Fruit fly (Drosophila melanogaster) whole organism, embryonic: ENCODE results near the gene Rad9.

Experiments
- Aef1 ChIP-seq: fragments of 200-800 bp; sonication (Bioruptor generic); IDR thresholded peaks from 3 replicates; pipeline ENCODE4 v1.3.6; 2022; ENCODE audit warnings: missing biosample characterization, missing genetic modification characterization
- Antp ChIP-seq: fragments of 200-800 bp; sonication (Bioruptor generic); optimal IDR thresholded peaks from 3 replicates; lab custom pipeline; 2016; ENCODE audit warnings: missing biosample characterization, missing genetic modification characterization
- Atf-2 ChIP-seq: fragments of 200-800 bp; sonication (Bioruptor generic); optimal IDR thresholded peaks from 2 replicates; lab custom pipeline; 2016; ENCODE audit warnings: missing biosample characterization, missing genetic modification characterization
- Bgb ChIP-seq: fragments of 200-800 bp; sonication (Bioruptor generic); IDR thresholded peaks from 2 replicates; pipeline ENCODE4 v1.3.6; 2022; ENCODE audit warnings: missing biosample characterization, missing genetic modification characterization; ENCODE audit not compliant: partially characterized antibody
- BtbVII ChIP-seq: fragments of 200-800 bp; sonication (Bioruptor generic); optimal IDR thresholded peaks from 3 replicates; lab custom pipeline; 2017; ENCODE audit warnings: missing biosample characterization, mild to moderate bottlenecking, missing genetic modification characterization
- CG10565 ChIP-seq: fragments of 200-800 bp; sonication (Bioruptor generic); optimal IDR thresholded peaks from 3 replicates; lab custom pipeline; 2016; ENCODE audit warnings: missing biosample characterization, mild to moderate bottlenecking, missing genetic modification characterization
- CG11696 ChIP-seq: fragments of 200-800 bp; sonication (Bioruptor generic); IDR thresholded peaks from 2 replicates; pipeline ENCODE4 v1.3.6; 2022; ENCODE audit warnings: missing biosample characterization, missing genetic modification characterization
- CG12391 ChIP-seq: fragments of 200-800 bp; sonication (Bioruptor generic); optimal IDR thresholded peaks from 3 replicates; lab custom pipeline; 2018; ENCODE audit warnings: missing biosample characterization, mild to moderate bottlenecking, missing genetic modification characterization, moderate library complexity
- CG12769 ChIP-seq: fragments of 200-800 bp; sonication (Bioruptor generic); optimal IDR thresholded peaks from 2 replicates; lab custom pipeline; 2019; ENCODE audit warnings: missing biosample characterization, mild to moderate bottlenecking, missing genetic modification characterization, moderate library complexity
- CG12942 ChIP-seq: fragments of 200-800 bp; sonication (Bioruptor generic); optimal IDR thresholded peaks from 3 replicates; lab custom pipeline; 2016; ENCODE audit warnings: missing biosample characterization, missing genetic modification characterization
- CG15514 ChIP-seq: fragments of 200-800 bp; sonication (Bioruptor generic); optimal IDR thresholded peaks from 3 replicates; lab custom pipeline; 2017; ENCODE audit warnings: missing biosample characterization, missing genetic modification characterization, mild to moderate bottlenecking, moderate library complexity, missing genetic modification reagents
- CG15601 ChIP-seq: fragments of 200-800 bp; sonication (Bioruptor generic); optimal IDR thresholded peaks from 3 replicates; lab custom pipeline; 2019; ENCODE audit warnings: missing biosample characterization, mild to moderate bottlenecking, missing genetic modification characterization, moderate library complexity
- CG16779 ChIP-seq: fragments of 200-800 bp; sonication (Bioruptor generic); IDR thresholded peaks from 2 replicates; pipeline ENCODE4 v1.3.6; 2022; ENCODE audit warnings: missing biosample characterization, missing genetic modification characterization
- CG16813 ChIP-seq: fragments of 200-800 bp; sonication (Bioruptor generic); IDR thresholded peaks from 3 replicates; pipeline ENCODE4 v1.3.6; 2022; ENCODE audit warnings: missing biosample characterization, missing genetic modification characterization; ENCODE audit not compliant: partially characterized antibody
- CG2889 ChIP-seq: fragments of 200-800 bp; sonication (Bioruptor generic); IDR thresholded peaks from 3 replicates; pipeline ENCODE4 v1.3.6; 2022; ENCODE audit warnings: missing biosample characterization, missing genetic modification characterization
- CG30403 ChIP-seq: fragments of 200-800 bp; sonication (Bioruptor generic); optimal IDR thresholded peaks from 3 replicates; lab custom pipeline; 2016; ENCODE audit warnings: missing biosample characterization, missing genetic modification characterization
- CG30431 ChIP-seq: fragments of 200-800 bp; sonication (Bioruptor generic); optimal IDR thresholded peaks from 2 replicates; lab custom pipeline; 2017; ENCODE audit warnings: missing biosample characterization, missing genetic modification characterization
- CG3281 ChIP-seq: fragments of 200-800 bp; sonication (Bioruptor generic); optimal IDR thresholded peaks from 3 replicates; lab custom pipeline; 2017; ENCODE audit warnings: missing biosample characterization, mild to moderate bottlenecking, missing genetic modification characterization
- CG3847 ChIP-seq: fragments of 200-800 bp; sonication (Bioruptor generic); IDR thresholded peaks from 2 replicates; pipeline ENCODE4 v1.3.6; 2022; ENCODE audit warnings: missing biosample characterization, missing genetic modification characterization
- CG7963 ChIP-seq: fragments of 200-800 bp; sonication (Bioruptor generic); IDR thresholded peaks from 3 replicates; pipeline ENCODE4 v1.3.6; 2022; ENCODE audit warnings: missing biosample characterization, missing genetic modification characterization; ENCODE audit not compliant: partially characterized antibody
- CG8281 ChIP-seq: fragments of 200-800 bp; sonication (Bioruptor generic); optimal IDR thresholded peaks from 2 replicates; lab custom pipeline; 2018; ENCODE audit warnings: missing biosample characterization, mild to moderate bottlenecking, missing genetic modification characterization, moderate library complexity
- CG8924 ChIP-seq: fragments of 200-800 bp; optimal IDR thresholded peaks from 3 replicates; lab custom pipeline; 2019; ENCODE audit warnings: missing biosample characterization, mild to moderate bottlenecking, missing genetic modification characterization, moderate library complexity
- CG9727 ChIP-seq: fragments of 200-800 bp; sonication (Bioruptor generic); optimal IDR thresholded peaks from 3 replicates; lab custom pipeline; 2017; ENCODE audit warnings: missing biosample characterization, mild to moderate bottlenecking, missing genetic modification characterization
- CHES-1-like ChIP-seq: fragments of 200-800 bp; sonication (Bioruptor generic); optimal IDR thresholded peaks from 2 replicates; lab custom pipeline; 2016; ENCODE audit warnings: missing biosample characterization, missing genetic modification characterization
- Chrac-16 ChIP-seq: fragments of 200-800 bp; sonication (Bioruptor generic); optimal IDR thresholded peaks from 3 replicates; lab custom pipeline; 2016; ENCODE audit warnings: missing biosample characterization, missing genetic modification characterization
- D19B ChIP-seq: fragments of 200-800 bp; sonication (Bioruptor generic); optimal IDR thresholded peaks from 2 replicates; lab custom pipeline; 2017; ENCODE audit warnings: missing biosample characterization, mild to moderate bottlenecking, missing genetic modification characterization
- Dp ChIP-seq: fragments of 200-800 bp; sonication (Bioruptor generic); optimal IDR thresholded peaks from 2 replicates; lab custom pipeline; 2018; ENCODE audit warnings: missing biosample characterization, mild to moderate bottlenecking, missing genetic modification characterization, moderate library complexity
- E2f1 ChIP-seq: fragments of 200-800 bp; sonication (Bioruptor generic); IDR thresholded peaks from 2 replicates; pipeline ENCODE4 v1.3.6; 2022; ENCODE audit warnings: missing biosample characterization, missing genetic modification characterization
- Gug ChIP-seq: fragments of 200-800 bp; sonication (Bioruptor generic); IDR thresholded peaks from 4 replicates; pipeline ENCODE4 v1.3.6; 2022; ENCODE audit warnings: missing biosample characterization, missing genetic modification characterization
- Lim3 ChIP-seq: fragments of 200-800 bp; sonication (Bioruptor generic); IDR thresholded peaks from 2 replicates; pipeline ENCODE4 v1.3.6; 2022; ENCODE audit warnings: missing biosample characterization, missing genetic modification characterization
- Lpt ChIP-seq: fragments of >200 bp; optimal IDR thresholded peaks from 2 replicates; lab custom pipeline; 2018; ENCODE audit warnings: missing biosample characterization, missing genetic modification characterization
- Nf-YB ChIP-seq: fragments of 200-800 bp; sonication (Bioruptor generic); optimal IDR thresholded peaks from 3 replicates; lab custom pipeline; 2019; ENCODE audit warnings: missing biosample characterization, mild to moderate bottlenecking, missing genetic modification characterization, moderate library complexity
- Nf-YC ChIP-seq: fragments of 200-800 bp; optimal IDR thresholded peaks from 3 replicates; lab custom pipeline; 2019; ENCODE audit warnings: missing biosample characterization, mild to moderate bottlenecking, missing genetic modification characterization, moderate library complexity
- Opbp ChIP-seq: fragments of 200-800 bp; sonication (Bioruptor generic); IDR thresholded peaks from 3 replicates; pipeline ENCODE4 v1.3.6; 2022; ENCODE audit warnings: missing biosample characterization, missing genetic modification characterization; ENCODE audit not compliant: partially characterized antibody
- Taf1 ChIP-seq: fragments of 200-800 bp; sonication (Bioruptor generic); IDR thresholded peaks from 2 replicates; pipeline ENCODE4 v1.3.6; 2022; ENCODE audit warnings: missing biosample characterization, missing genetic modification characterization
- Xrp1 ChIP-seq: fragments of 200-800 bp; sonication (Bioruptor generic); IDR thresholded peaks from 2 replicates; pipeline ENCODE4 v1.3.6; 2022; ENCODE audit warnings: missing biosample characterization, missing genetic modification characterization
- aop ChIP-seq: fragments of 200-800 bp; sonication (Bioruptor generic); IDR thresholded peaks from 2 replicates; pipeline ENCODE4 v1.3.6; 2022; ENCODE audit warnings: missing biosample characterization, missing genetic modification characterization
- bigmax ChIP-seq: fragments of 200-800 bp; sonication (Bioruptor generic); optimal IDR thresholded peaks from 2 replicates; lab custom pipeline; 2018; ENCODE audit warnings: missing biosample characterization, mild to moderate bottlenecking, missing genetic modification characterization
- cas ChIP-seq: fragments of 200-800 bp; sonication (Bioruptor generic); IDR thresholded peaks from 2 replicates; pipeline ENCODE4 v1.3.6; 2022; ENCODE audit warnings: missing biosample characterization, missing genetic modification characterization
- cg ChIP-seq: fragments of 200-800 bp; sonication (Bioruptor generic); optimal IDR thresholded peaks from 3 replicates; lab custom pipeline; 2019; ENCODE audit warnings: missing biosample characterization, mild to moderate bottlenecking, missing genetic modification characterization, moderate library complexity
- disco-r ChIP-seq: fragments of 200-800 bp; sonication (Bioruptor generic); optimal IDR thresholded peaks from 2 replicates; lab custom pipeline; 2016; ENCODE audit warnings: missing biosample characterization, missing genetic modification characterization
- en ChIP-seq: fragments of 200-800 bp; sonication (Bioruptor generic); optimal IDR thresholded peaks from 2 replicates; lab custom pipeline; 2016; ENCODE audit warnings: missing biosample characterization, missing genetic modification characterization
- fd3F ChIP-seq: fragments of 200-800 bp; sonication (Bioruptor generic); optimal IDR thresholded peaks from 2 replicates; lab custom pipeline; 2018; ENCODE audit warnings: missing biosample characterization, mild to moderate bottlenecking, missing genetic modification characterization, moderate library complexity
- inv ChIP-seq: fragments of 200-800 bp; sonication (Bioruptor generic); IDR thresholded peaks from 2 replicates; pipeline ENCODE4 v1.3.6; 2022; ENCODE audit warnings: missing biosample characterization, missing genetic modification characterization; ENCODE audit not compliant: partially characterized antibody
- jigr1 ChIP-seq: fragments of 200-800 bp; sonication (Bioruptor generic); IDR thresholded peaks from 3 replicates; pipeline ENCODE4 v1.3.6; 2022; ENCODE audit warnings: missing biosample characterization, missing genetic modification characterization
- maf-S ChIP-seq: fragments of 200-800 bp; sonication (Bioruptor generic); optimal IDR thresholded peaks from 2 replicates; lab custom pipeline; 2016; ENCODE audit warnings: missing biosample characterization, missing genetic modification characterization
- pho ChIP-seq: fragments of 200-800 bp; sonication (Bioruptor generic); optimal IDR thresholded peaks from 2 replicates; lab custom pipeline; 2016; ENCODE audit warnings: missing biosample characterization, missing genetic modification characterization
- psq ChIP-seq: fragments of 200-800 bp; sonication (Bioruptor generic); optimal IDR thresholded peaks from 2 replicates; lab custom pipeline; 2017; ENCODE audit warnings: missing biosample characterization, missing genetic modification characterization
- run ChIP-seq: fragments of 200-800 bp; sonication (Bioruptor generic); optimal IDR thresholded peaks from 3 replicates; lab custom pipeline; 2018; ENCODE audit warnings: missing biosample characterization, mild to moderate bottlenecking, missing genetic modification characterization
- so ChIP-seq: fragments of 200-800 bp; sonication (Bioruptor generic); IDR thresholded peaks from 3 replicates; pipeline ENCODE4 v1.3.6; 2022; ENCODE audit warnings: missing biosample characterization, missing genetic modification characterization
- tap ChIP-seq: fragments of 200-800 bp; optimal IDR thresholded peaks from 3 replicates; lab custom pipeline; 2019; ENCODE audit warnings: missing biosample characterization, mild to moderate bottlenecking, missing genetic modification characterization, moderate library complexity

Gene Rad9

DNA sequence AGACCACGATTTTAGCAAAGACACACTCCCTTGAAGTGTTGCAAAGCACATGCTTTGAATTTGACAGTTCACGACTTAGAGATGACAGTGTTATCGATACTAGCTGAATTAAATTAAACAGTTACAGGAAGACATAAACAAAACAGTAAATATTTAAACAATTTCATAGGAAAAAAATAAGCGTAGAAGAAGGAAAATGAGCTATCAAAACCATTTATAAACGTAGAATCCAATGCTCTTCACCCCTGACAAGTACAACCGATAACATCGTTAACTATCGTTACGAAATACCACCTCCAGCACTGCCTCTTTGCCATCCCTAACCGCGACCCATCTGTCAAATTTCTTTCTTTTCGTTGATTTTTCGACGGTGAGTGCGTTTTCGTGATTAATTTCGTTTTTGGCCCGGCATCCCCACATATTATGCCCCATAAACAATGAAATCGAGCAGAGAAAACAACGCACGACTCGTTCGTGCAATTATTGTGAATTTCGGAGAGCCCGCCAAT is 26.5 kb upstream of the Rad9 start, which contains the start of gene RpL26 (continued):
- TF ChIP-seq Lim3 (GFP tag; lab: Robert Waterston, UW): no peak
- no peak for TF ChIP-seq bigmax (GFP tag; lab: Kevin White, UChicago)
- TF ChIP-seq BtbVII (GFP tag; lab: Kevin White, UChicago): peak; percentile 61
- TF ChIP-seq jigr1: no peak
- TF ChIP-seq CG16813 (GFP tag; lab: Robert Waterston, UW): peak; percentile 99
- peak; percentile 72 for TF ChIP-seq CG3281 (GFP tag; lab: Kevin White, UChicago)
- peak; percentile 77 for TF ChIP-seq CG15601 (tag; lab: Kevin White, UChicago)
- peak; percentile 56 for TF ChIP-seq Nf-YB (GFP tag; lab: Kevin White, UChicago)
- no peak for TF ChIP-seq run (tag; lab: Kevin White, UChicago)
- peak; percentile 56 for TF ChIP-seq CG12769 (tag; lab: Kevin White, UChicago)
- peak; percentile 83 for TF ChIP-seq CG12391 (tag; lab: Kevin White, UChicago)
- peak; percentile 75 for TF ChIP-seq Antp
- TF ChIP-seq Chrac-16: peak; percentile 79
- TF ChIP-seq CG30431: no peak
- TF ChIP-seq CG8924: peak; percentile 71
- TF ChIP-seq CG16779: 0 out of 2 replicates have a peak, but pooled peaks have one; percentile 12
- peak; percentile 88 for TF ChIP-seq CG9727 (GFP tag; lab: Kevin White, UChicago)
- peak; percentile 86 for TF ChIP-seq maf-S (GFP tag; lab: Kevin White, UChicago)
- TF ChIP-seq so (GFP tag; lab: Robert Waterston, UW): no peak
- TF ChIP-seq CHES-1-like (GFP tag; lab: Kevin White, UChicago): peak; percentile 82
- peak; percentile 71 for TF ChIP-seq Aef1
- peak; percentile 98 for TF ChIP-seq inv (GFP tag; lab: Robert Waterston, UW)
- no peak for TF ChIP-seq CG11696
- no peak for TF ChIP-seq CG10565 (GFP tag; lab: Kevin White, UChicago)
- TF ChIP-seq CG12942 (GFP tag; lab: Kevin White, UChicago): peak; percentile 71
- peak; percentile 89 for TF ChIP-seq CG3847
- TF ChIP-seq pho (GFP tag; lab: Kevin White, UChicago): peak; percentile 90
- peak; percentile 93 for TF ChIP-seq Opbp (GFP tag; lab: Robert Waterston, UW)
- peak; percentile 57 for TF ChIP-seq tap (tag; lab: Kevin White, UChicago)
- TF ChIP-seq CG2889: no peak
- peak; percentile 83 for TF ChIP-seq disco-r (GFP tag; lab: Kevin White, UChicago)
- peak; percentile 93 for TF ChIP-seq Bgb
- TF ChIP-seq CG30403 (GFP tag; lab: Kevin White, UChicago): peak; percentile 89
- TF ChIP-seq aop (GFP tag; lab: Robert Waterston, UW): no peak
- TF ChIP-seq Lpt: no peak
- TF ChIP-seq cas (GFP tag; lab: Robert Waterston, UW): no peak
- peak; percentile 66 for TF ChIP-seq fd3F (GFP tag; lab: Kevin White, UChicago)
- peak; percentile 46 for TF ChIP-seq D19B (GFP tag; lab: Kevin White, UChicago)
- peak; percentile 85 for TF ChIP-seq CG7963 (GFP tag; lab: Robert Waterston, UW)
- peak; percentile 67; the same call in 2 of the 4 replicates for TF ChIP-seq Gug
- peak; percentile 69 for TF ChIP-seq CG15514 (GFP tag; lab: Kevin White, UChicago)
- peak; percentile 62 for TF ChIP-seq E2f1 (GFP tag; lab: Robert Waterston, UW)
- TF ChIP-seq CG8281: no peak
- TF ChIP-seq cg (GFP tag; lab: Kevin White, UChicago): no peak
- TF ChIP-seq en (GFP tag; lab: Kevin White, UChicago): peak; percentile 54
- peak; percentile 59 for TF ChIP-seq Xrp1 (GFP tag; lab: Robert Waterston, UW)
- TF ChIP-seq psq (GFP tag; lab: Kevin White, UChicago): peak; percentile 36
- 0 out of 2 replicates have a peak, but pooled peaks have one; percentile 68 for TF ChIP-seq Taf1 (GFP tag; lab: Robert Waterston, UW)
- peak; percentile 73 for TF ChIP-seq Nf-YC (tag; lab: Kevin White, UChicago)
- TF ChIP-seq Dp: peak; percentile 34
- TF ChIP-seq Atf-2 (GFP tag; lab: Kevin White, UChicago): peak; percentile 73
